Fruit fly (Drosophila melanogaster): Measurements from ENCODE around the gene CG11151.

CG11151 gene

DNA sequence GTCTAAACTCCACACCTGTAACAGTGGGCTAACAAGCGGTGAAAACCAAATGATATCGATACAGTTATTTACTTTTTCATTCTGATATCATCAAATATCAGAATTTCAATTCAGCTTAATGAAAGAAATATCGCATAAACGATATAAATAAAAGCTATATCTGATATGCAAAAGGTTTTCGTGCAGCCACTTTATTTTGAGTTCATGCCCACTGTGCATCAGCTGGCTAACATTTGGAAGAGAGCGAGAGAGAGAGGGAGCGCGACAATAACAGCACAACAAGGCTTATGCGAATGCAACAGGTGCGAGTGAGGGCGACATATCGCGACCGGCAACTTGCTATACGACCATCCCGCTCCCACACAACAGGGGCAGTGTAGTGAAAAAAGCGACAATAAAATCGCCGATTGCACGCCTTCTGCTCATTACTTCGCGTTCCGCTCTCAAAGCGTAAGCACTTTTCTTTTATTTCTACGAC, at the start of gene CG11151 (continued):
- TF ChIP-seq Ets65A (GFP tag) (peak; percentile 99), lab (GFP tag; optimal IDR thresholded peaks at IDR 0.05) (peak; percentile 98), CG11723 (GFP tag; optimal IDR thresholded peaks at IDR 0.05) (peak; percentile 96), CG7839 (tag; optimal IDR thresholded peaks at IDR 0.05) (peak; percentile 98), CG12236 (GFP tag; optimal IDR thresholded peaks at IDR 0.05) (peak; percentile 97), Poxn (GFP tag; IDR thresholded peaks at IDR 0.05) (peak; percentile 86), B-H2 (GFP tag; optimal IDR thresholded peaks at IDR 0.05) (peak; percentile 96), E2f2 (GFP tag; IDR thresholded peaks at IDR 0.05) (peak; percentile 82), nerfin-1 (tag; optimal IDR thresholded peaks at IDR 0.05) (peak; percentile 94), Hr3 (GFP tag; optimal IDR thresholded peaks at IDR 0.05) (peak; percentile 94), CG30403 (GFP tag; optimal IDR thresholded peaks at IDR 0.05) (peak; percentile 97), CG16815 (GFP tag; optimal IDR thresholded peaks at IDR 0.05) (peak; percentile 96), ac (GFP tag; optimal IDR thresholded peaks at IDR 0.05) (peak; percentile 94), CG6683 (GFP tag; optimal IDR thresholded peaks at IDR 0.05) (peak; percentile 92), CG13123 (GFP tag; optimal IDR thresholded peaks at IDR 0.05) (peak; percentile 92), D19A (tag; optimal IDR thresholded peaks at IDR 0.05) (peak; percentile 94), Eip74EF (GFP tag; optimal IDR thresholded peaks at IDR 0.05) (peak in 1 of 2 experiments; percentile 93), bab2 (GFP tag; optimal IDR thresholded peaks at IDR 0.05) (peak; percentile 97), MTF-1 (GFP tag; optimal IDR thresholded peaks at IDR 0.05; ENCODE audit: borderline replicate concordance) (peak; percentile 92), az2 (GFP tag; optimal IDR thresholded peaks at IDR 0.05) (peak; percentile 97), CG11696 (GFP tag; IDR thresholded peaks at IDR 0.05) (peak; percentile 87), wor (GFP tag; IDR thresholded peaks at IDR 0.05) (peak; percentile 95), stc (GFP tag; IDR thresholded peaks at IDR 0.05) (peak; percentile 94), fd102C (GFP tag; optimal IDR thresholded peaks at IDR 0.05) (peak; percentile 87), CG6854 (GFP tag; optimal IDR thresholded peaks at IDR 0.05) (peak; percentile 96), CG4404 (GFP tag; IDR thresholded peaks at IDR 0.05) (peak; percentile 91), CG2120 (GFP tag; optimal IDR thresholded peaks at IDR 0.05) (peak; percentile 98), CG15601 (tag; optimal IDR thresholded peaks at IDR 0.05) (peak; percentile 95), unc-4 (GFP tag; IDR thresholded peaks at IDR 0.05; ENCODE audit: partially characterized antibody) (no peak), slou (GFP tag; optimal IDR thresholded peaks at IDR 0.05) (peak; percentile 92), sd (tag; optimal IDR thresholded peaks at IDR 0.05) (peak; percentile 83), gt (GFP tag; IDR thresholded peaks at IDR 0.05) (peak; percentile 80), CG12942 (GFP tag; optimal IDR thresholded peaks at IDR 0.05) (peak; percentile 96)

DNA sequence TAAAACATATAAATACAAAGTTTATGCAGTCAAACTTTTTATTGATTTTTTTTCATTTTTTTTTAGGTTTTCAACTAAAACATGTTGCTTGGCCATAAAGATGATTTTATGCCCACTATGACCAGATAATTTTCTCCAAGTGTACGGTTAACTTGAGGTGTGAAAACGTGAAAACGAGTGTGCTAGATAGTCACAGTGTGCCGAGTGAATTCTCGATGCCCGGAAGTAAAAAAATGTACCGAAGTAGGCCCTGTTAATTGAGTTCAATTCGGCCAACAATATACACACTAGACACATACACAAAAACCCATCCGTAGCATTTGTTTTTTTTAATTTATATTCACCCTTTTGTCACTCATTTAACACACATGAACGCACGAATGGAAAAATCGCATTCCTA, 47.6 kb upstream of the CG11151 start, which contains the start of gene Nna1:
Nna1 (plus strand) TSS at position 301 of the 400 bp plus-strand sequence.
- peak; percentile 60 for TF ChIP-seq sens (GFP tag)
- no peak for TF ChIP-seq CG6791 (GFP tag; IDR thresholded peaks at IDR 0.05; ENCODE audit: partially characterized antibody)

- TF ChIP-seq btn (GFP tag; optimal IDR thresholded peaks at IDR 0.05) (no peak), Hr51 (GFP tag; optimal IDR thresholded peaks at IDR 0.05) (peak in 1 of 2 experiments; percentile 12), Drgx (GFP tag; IDR thresholded peaks at IDR 0.05) (peak; percentile 65), sna (GFP tag; IDR thresholded peaks at IDR 0.05; ENCODE audit: partially characterized antibody) (no peak), Nf-YB (GFP tag; optimal IDR thresholded peaks at IDR 0.05) (no peak), CG17385 (GFP tag; optimal IDR thresholded peaks at IDR 0.05) (peak; percentile 14), oc (tag; optimal IDR thresholded peaks at IDR 0.05) (no peak), gro (GFP tag; optimal IDR thresholded peaks at IDR 0.05) (no peak), Ssrp (tag; optimal IDR thresholded peaks at IDR 0.05) (no peak), dysf (GFP tag; IDR thresholded peaks at IDR 0.05) (0 out of 3 replicates have a peak, but pooled peaks have one; percentile 29), br (optimal IDR thresholded peaks at IDR 0.05) (no peak), D19A (tag; optimal IDR thresholded peaks at IDR 0.05) (peak; percentile 62), dmrt99B (tag; optimal IDR thresholded peaks at IDR 0.05) (peak; percentile 1), CG15269 (tag; optimal IDR thresholded peaks at IDR 0.05) (peak; percentile 23)
Measured at dm6 chrX:13698717-13699427, 40.7 kb upstream of the CG11151 start.
